Fruit fly (Drosophila melanogaster) whole organism, embryonic: ENCODE results near the gene Uch-L5R.

Experiments used
- Aef1 ChIP-seq: fragments of 200-800 bp; sonication (Bioruptor generic); IDR thresholded peaks from 3 replicates; pipeline ENCODE4 v1.3.6; 2022; ENCODE audit warnings: missing biosample characterization, missing genetic modification characterization
- CG12071 ChIP-seq: fragments of 200-800 bp; sonication (Bioruptor generic); optimal IDR thresholded peaks from 3 replicates; lab custom pipeline; 2018; ENCODE audit warnings: missing biosample characterization, mild to moderate bottlenecking, missing genetic modification characterization
- CG12769 ChIP-seq: fragments of 200-800 bp; sonication (Bioruptor generic); optimal IDR thresholded peaks from 2 replicates; lab custom pipeline; 2019; ENCODE audit warnings: missing biosample characterization, mild to moderate bottlenecking, missing genetic modification characterization, moderate library complexity
- CG13287 ChIP-seq: fragments of 200-800 bp; sonication (Bioruptor generic); IDR thresholded peaks from 2 replicates; pipeline ENCODE4 v1.3.6; 2022; ENCODE audit warnings: missing biosample characterization, missing genetic modification characterization; ENCODE audit not compliant: partially characterized antibody
- CG13624 ChIP-seq: fragments of 200-800 bp; sonication (Bioruptor generic); optimal IDR thresholded peaks from 2 replicates; lab custom pipeline; 2016; ENCODE audit warnings: missing biosample characterization, missing genetic modification characterization
- CG14014 ChIP-seq: fragments of 200-800 bp; sonication (Bioruptor generic); IDR thresholded peaks from 2 replicates; pipeline ENCODE4 v1.3.6; 2022; ENCODE audit warnings: missing biosample characterization, missing genetic modification characterization
- CG15269 ChIP-seq: fragments of 200-800 bp; sonication (Bioruptor generic); optimal IDR thresholded peaks from 2 replicates; lab custom pipeline; 2018; ENCODE audit warnings: missing biosample characterization, mild to moderate bottlenecking, missing genetic modification characterization, moderate library complexity
- CG17385 ChIP-seq: fragments of 200-800 bp; sonication (Bioruptor generic); optimal IDR thresholded peaks from 3 replicates; lab custom pipeline; 2018; ENCODE audit warnings: missing biosample characterization, mild to moderate bottlenecking, missing genetic modification characterization
- CG32532 ChIP-seq: fragments of 200-800 bp; sonication (Bioruptor generic); IDR thresholded peaks from 2 replicates; pipeline ENCODE4 v1.3.6; 2022; ENCODE audit warnings: missing biosample characterization, missing genetic modification characterization
- CG33213 ChIP-seq: fragments of 200-800 bp; sonication (Bioruptor generic); optimal IDR thresholded peaks from 3 replicates; lab custom pipeline; 2016; ENCODE audit warnings: missing biosample characterization, missing genetic modification characterization
- CG34224 ChIP-seq: fragments of 200-800 bp; sonication (Bioruptor generic); IDR thresholded peaks from 3 replicates; pipeline ENCODE4 v1.3.6; 2022; ENCODE audit warnings: missing biosample characterization, missing genetic modification characterization; ENCODE audit not compliant: partially characterized antibody
- CG34422 ChIP-seq: fragments of 200-800 bp; sonication (Bioruptor generic); IDR thresholded peaks from 3 replicates; pipeline ENCODE4 v1.3.6; 2022; ENCODE audit warnings: missing biosample characterization, missing genetic modification characterization
- CG6254 ChIP-seq: fragments of 200-800 bp; sonication (Bioruptor generic); optimal IDR thresholded peaks from 3 replicates; lab custom pipeline; 2017; ENCODE audit warnings: mild to moderate bottlenecking, missing biosample characterization, missing genetic modification reagents, missing genetic modification characterization
- CG7839 ChIP-seq: fragments of 200-800 bp; sonication (Bioruptor generic); optimal IDR thresholded peaks from 3 replicates; lab custom pipeline; 2018; ENCODE audit warnings: missing biosample characterization, mild to moderate bottlenecking, missing genetic modification characterization, moderate library complexity
- Deaf1 ChIP-seq: fragments of 200-800 bp; optimal IDR thresholded peaks from 3 replicates; lab custom pipeline; 2019; ENCODE audit warnings: missing biosample characterization, mild to moderate bottlenecking, missing genetic modification characterization, moderate library complexity
- Dll ChIP-seq: fragments of 200-800 bp; sonication (Bioruptor generic); IDR thresholded peaks from 4 replicates; pipeline ENCODE4 v1.3.6; 2022; ENCODE audit warnings: missing biosample characterization, missing genetic modification characterization; ENCODE audit not compliant: partially characterized antibody
- Fer1 ChIP-seq: fragments of 200-800 bp; sonication (Bioruptor generic); optimal IDR thresholded peaks from 2 replicates; lab custom pipeline; 2017; ENCODE audit warnings: missing biosample characterization, mild to moderate bottlenecking, missing genetic modification characterization
- Jarid2 ChIP-seq: fragments of 200-800 bp; sonication (Bioruptor generic); optimal IDR thresholded peaks from 3 replicates; lab custom pipeline; 2017; ENCODE audit warnings: mild to moderate bottlenecking, missing biosample characterization, missing genetic modification reagents, missing genetic modification characterization
- Med ChIP-seq: fragments of 200-800 bp; sonication (Bioruptor generic); peaks from one replicate; lab custom pipeline; 2016; ENCODE audit warnings: missing biosample characterization, missing genetic modification characterization, mild to moderate bottlenecking, inconsistent platforms, moderate library complexity
- Sry-δ ChIP-seq: fragments of 200-800 bp; sonication (Bioruptor generic); optimal IDR thresholded peaks from 2 replicates; lab custom pipeline; 2016; ENCODE audit warnings: missing biosample characterization, missing genetic modification characterization
- Trl ChIP-seq, 3 experiments: fragments of >200 bp in 2 of 3; fragments of 200-800 bp in 1 of 3; sonication (Bioruptor generic) in 1 of 3; optimal IDR thresholded peaks; 2 replicates in 1 of 3; 3 replicates in 2 of 3; lab custom pipeline; 2016 to 2017; ENCODE audit warnings: missing biosample characterization in 1 of 3, missing genetic modification characterization in 1 of 3
- az2 ChIP-seq: fragments of 200-800 bp; sonication (Bioruptor generic); optimal IDR thresholded peaks from 3 replicates; lab custom pipeline; 2016; ENCODE audit warnings: missing biosample characterization, missing genetic modification characterization
- bsh ChIP-seq, 2 experiments: fragments of 200-800 bp; sonication (Bioruptor generic); optimal IDR thresholded peaks; 2 replicates each; lab custom pipeline; 2017 to 2018; ENCODE audit warnings: mild to moderate bottlenecking in 2 of 2, missing biosample characterization in 2 of 2, missing genetic modification characterization in 2 of 2, moderate library complexity in 1 of 2
- cad ChIP-seq: fragments of >200 bp; optimal IDR thresholded peaks from 2 replicates; lab custom pipeline; 2017; ENCODE audit warnings: missing biosample characterization, missing genetic modification characterization
- ci ChIP-seq: fragments of 200-800 bp; sonication (Bioruptor generic); IDR thresholded peaks from 3 replicates; pipeline ENCODE4 v1.3.6; 2022; ENCODE audit warnings: missing biosample characterization, missing genetic modification characterization
- ftz-f1 ChIP-seq: fragments of 200-800 bp; sonication (Bioruptor generic); optimal IDR thresholded peaks from 2 replicates; lab custom pipeline; 2016; ENCODE audit warnings: missing biosample characterization, missing genetic modification characterization
- gcm ChIP-seq: fragments of 200-800 bp; sonication (Bioruptor generic); optimal IDR thresholded peaks from 2 replicates; lab custom pipeline; 2019; ENCODE audit warnings: missing biosample characterization, mild to moderate bottlenecking, missing genetic modification characterization, moderate library complexity
- gro ChIP-seq: fragments of 200-800 bp; sonication (Bioruptor generic); optimal IDR thresholded peaks from 2 replicates; lab custom pipeline; 2016; ENCODE audit warnings: missing biosample characterization, missing genetic modification characterization
- hb ChIP-seq: fragments of 200-800 bp; sonication (Bioruptor generic); IDR thresholded peaks from 3 replicates; pipeline ENCODE4 v1.3.6; 2022; ENCODE audit warnings: missing biosample characterization, missing genetic modification characterization; ENCODE audit not compliant: partially characterized antibody
- hkb ChIP-seq, 2 experiments: fragments of 200-800 bp in 1 of 2; fragments of >200 bp in 1 of 2; sonication (Bioruptor generic) in 1 of 2; IDR thresholded peaks in 1 of 2; optimal IDR thresholded peaks in 1 of 2; 2 replicates each; pipeline versions ENCODE4 v1.3.6 to Lab custom; 2017 to 2022; ENCODE audit warnings: missing biosample characterization in 1 of 2, missing genetic modification characterization in 1 of 2
- inv ChIP-seq: fragments of 200-800 bp; sonication (Bioruptor generic); IDR thresholded peaks from 2 replicates; pipeline ENCODE4 v1.3.6; 2022; ENCODE audit warnings: missing biosample characterization, missing genetic modification characterization; ENCODE audit not compliant: partially characterized antibody
- lab ChIP-seq: fragments of 200-800 bp; sonication (Bioruptor generic); optimal IDR thresholded peaks from 3 replicates; lab custom pipeline; 2017; ENCODE audit warnings: missing biosample characterization, missing genetic modification characterization, mild to moderate bottlenecking, moderate library complexity, missing genetic modification reagents
- nom ChIP-seq: fragments of 200-800 bp; sonication (Bioruptor generic); optimal IDR thresholded peaks from 2 replicates; lab custom pipeline; 2017; ENCODE audit warnings: missing biosample characterization, missing genetic modification characterization, mild to moderate bottlenecking, moderate library complexity, missing genetic modification reagents
- onecut ChIP-seq: fragments of 200-800 bp; sonication (Bioruptor generic); IDR thresholded peaks from 2 replicates; pipeline ENCODE4 v1.3.6; 2022; ENCODE audit warnings: missing biosample characterization, missing genetic modification characterization
- otp ChIP-seq: fragments of 200-800 bp; sonication (Bioruptor generic); IDR thresholded peaks from 3 replicates; pipeline ENCODE4, ENCODE4 v1.3.6; 2022; ENCODE audit warnings: missing biosample characterization, missing genetic modification characterization
- sens ChIP-seq: fragments of 200-800 bp; sonication (Bioruptor generic); peaks from one replicate; lab custom pipeline; 2016; ENCODE audit warnings: missing biosample characterization, missing genetic modification characterization
- sob ChIP-seq: fragments of 200-800 bp; sonication (Bioruptor generic); IDR thresholded peaks from 2 replicates; pipeline ENCODE4 v1.3.6; 2022; ENCODE audit warnings: missing biosample characterization, missing genetic modification characterization
- sqz ChIP-seq: fragments of 200-800 bp; sonication (Bioruptor generic); optimal IDR thresholded peaks from 3 replicates; lab custom pipeline; 2018; ENCODE audit warnings: missing biosample characterization, mild to moderate bottlenecking, missing genetic modification characterization
- unc-4 ChIP-seq: fragments of 200-800 bp; sonication (Bioruptor generic); IDR thresholded peaks from 2 replicates; pipeline ENCODE4 v1.3.6; 2022; ENCODE audit warnings: missing biosample characterization, missing genetic modification characterization; ENCODE audit not compliant: partially characterized antibody
- vnd ChIP-seq: fragments of 200-800 bp; sonication (Bioruptor generic); IDR thresholded peaks from 3 replicates; pipeline ENCODE4 v1.3.6; 2022; ENCODE audit warnings: missing biosample characterization, missing genetic modification characterization; ENCODE audit not compliant: partially characterized antibody
- wdn ChIP-seq: fragments of 200-800 bp; sonication (Bioruptor generic); IDR thresholded peaks from 2 replicates; pipeline ENCODE4 v1.3.6; 2022; ENCODE audit warnings: missing biosample characterization, missing genetic modification characterization
- wek ChIP-seq: fragments of 200-800 bp; sonication (Bioruptor generic); optimal IDR thresholded peaks from 3 replicates; lab custom pipeline; 2018; ENCODE audit warnings: missing biosample characterization, mild to moderate bottlenecking, missing genetic modification characterization, moderate library complexity
- yki ChIP-seq: fragments of >200 bp; optimal IDR thresholded peaks from 3 replicates; lab custom pipeline; 2018
- zen2 ChIP-seq: fragments of 200-800 bp; sonication (Bioruptor generic); IDR thresholded peaks from 3 replicates; pipeline ENCODE4 v1.3.6; 2022; ENCODE audit warnings: missing biosample characterization, missing genetic modification characterization; ENCODE audit not compliant: partially characterized antibody

Uch-L5R gene

DNA sequence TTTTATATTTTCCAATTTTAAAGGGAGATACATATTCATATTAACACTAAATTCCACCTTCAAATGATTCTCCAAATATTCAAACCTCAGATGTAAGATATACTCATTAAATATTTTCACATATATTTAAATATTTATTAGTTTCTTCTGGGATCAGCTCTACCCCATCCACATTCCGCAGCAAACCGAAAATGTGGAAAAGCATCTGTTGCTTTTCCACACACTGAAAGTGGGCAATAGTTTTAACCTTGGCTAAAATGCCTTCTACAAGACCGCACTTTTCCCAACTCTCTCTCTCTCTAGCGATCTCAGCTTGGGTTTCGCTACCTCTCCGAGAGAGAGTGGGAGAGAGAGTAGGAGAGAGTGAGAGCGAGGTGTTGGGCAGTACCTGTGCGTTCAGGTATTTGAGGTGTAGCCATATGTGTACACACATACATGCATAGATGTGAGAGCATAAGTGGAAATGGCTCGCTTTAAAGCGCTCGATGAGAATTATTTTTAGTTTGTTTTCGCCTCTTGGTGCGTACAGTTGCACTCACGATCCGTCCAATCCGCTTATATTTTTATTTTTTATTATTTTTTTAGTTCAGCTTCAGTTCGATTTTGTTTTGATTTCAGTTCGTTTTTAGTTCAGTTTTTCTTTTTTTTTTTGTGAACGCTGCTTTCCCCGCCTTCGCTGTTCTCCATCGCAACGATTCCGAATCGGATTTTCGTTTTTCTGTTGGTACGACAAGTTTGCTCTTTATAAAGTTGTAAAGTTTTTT is 49.6 kb downstream of the Uch-L5R start, which contains the start of gene CG1806 (continued):
- TF ChIP-seq Trl (optimal IDR thresholded peaks at IDR 0.05; lab: Kevin White, UChicago) = peak; percentile 94 to 97
- peak; percentile 54 for TF ChIP-seq Trl (GFP tag; optimal IDR thresholded peaks at IDR 0.05; lab: Kevin White, UChicago)
- peak; percentile 24; the same call in 2 of the 3 replicates for TF ChIP-seq ci (GFP tag; lab: Robert Waterston, UW)
- TF ChIP-seq otp (GFP tag; lab: Robert Waterston, UW) = peak; percentile 22; the same call in 1 of the 3 replicates
- peak; percentile 24 for TF ChIP-seq CG12071 (GFP tag; lab: Kevin White, UChicago)
- TF ChIP-seq CG6254 (GFP tag; lab: Kevin White, UChicago) = peak; percentile 34
- peak; percentile 54 for TF ChIP-seq gro (GFP tag; lab: Kevin White, UChicago)
- TF ChIP-seq Jarid2 (GFP tag; lab: Kevin White, UChicago) = peak; percentile 85
- TF ChIP-seq sob = peak; percentile 19; the same call in 1 of the 2 replicates
- TF ChIP-seq CG32532 (GFP tag; lab: Robert Waterston, UW) = peak; percentile 65; the same call in 1 of the 2 replicates
- TF ChIP-seq bsh (GFP tag; optimal IDR thresholded peaks at IDR 0.05; lab: Kevin White, UChicago) = peak in 1 of 2 experiments; percentile 33
- TF ChIP-seq sqz (GFP tag; lab: Kevin White, UChicago) = peak; percentile 68
- TF ChIP-seq yki (lab: Kevin White, UChicago) = peak; percentile 94
- no peak for TF ChIP-seq CG13624
- no peak for TF ChIP-seq CG33213
- peak; percentile 38; the same call in 2 of the 3 replicates for TF ChIP-seq CG34224 (GFP tag; lab: Robert Waterston, UW)
- TF ChIP-seq Med = peak; percentile 45
- TF ChIP-seq CG34422 (GFP tag; lab: Robert Waterston, UW) = 0 out of 3 replicates have a peak, but pooled peaks have one; percentile 20
- TF ChIP-seq gcm = peak; percentile 17
- 0 out of 4 replicates have a peak, but pooled peaks have one; percentile 51 for TF ChIP-seq Dll
- TF ChIP-seq CG15269 = peak; percentile 4
- no peak for TF ChIP-seq Aef1
- TF ChIP-seq wdn (GFP tag; lab: Robert Waterston, UW) = peak; percentile 30; the same call in 1 of the 2 replicates
- TF ChIP-seq nom (GFP tag; lab: Kevin White, UChicago) = peak; percentile 82
- TF ChIP-seq CG7839 (tag; lab: Kevin White, UChicago) = peak; percentile 10
- peak; percentile 34; the same call in 1 of the 2 replicates for TF ChIP-seq unc-4
- TF ChIP-seq hb (GFP tag; lab: Robert Waterston, UW) = no peak
- no peak for TF ChIP-seq Sry-δ (GFP tag; lab: Kevin White, UChicago)
- 0 out of 2 replicates have a peak, but pooled peaks have one; percentile 21 for TF ChIP-seq inv (GFP tag; lab: Robert Waterston, UW)
- 0 out of 2 replicates have a peak, but pooled peaks have one; percentile 4 for TF ChIP-seq onecut (GFP tag; lab: Robert Waterston, UW)
- TF ChIP-seq Fer1 (GFP tag; lab: Kevin White, UChicago) = peak; percentile 22
- peak; percentile 62; the same call in 2 of the 3 replicates for TF ChIP-seq zen2 (GFP tag; lab: Robert Waterston, UW)
- peak; percentile 27; the same call in 1 of the 2 replicates for TF ChIP-seq CG14014 (GFP tag; lab: Robert Waterston, UW)
- no peak for TF ChIP-seq hkb (optimal IDR thresholded peaks at IDR 0.05; lab: Kevin White, UChicago)
- TF ChIP-seq hkb (GFP tag; IDR thresholded peaks at IDR 0.05; lab: Robert Waterston, UW) = peak; percentile 53; the same call in 1 of the 2 replicates
- TF ChIP-seq az2 (GFP tag; lab: Kevin White, UChicago) = no peak
- TF ChIP-seq wek (GFP tag; lab: Kevin White, UChicago) = no peak
- TF ChIP-seq ftz-f1 (GFP tag; lab: Kevin White, UChicago) = peak; percentile 19
- TF ChIP-seq CG12769 (tag; lab: Kevin White, UChicago) = peak; percentile 88
- TF ChIP-seq CG13287 = peak; percentile 27
- TF ChIP-seq sens (GFP tag; lab: Kevin White, UChicago) = peak; percentile 68
- TF ChIP-seq CG17385 (GFP tag; lab: Kevin White, UChicago) = peak; percentile 35
- TF ChIP-seq lab (GFP tag; lab: Kevin White, UChicago) = peak; percentile 11
- no peak for TF ChIP-seq vnd (GFP tag; lab: Robert Waterston, UW)
- TF ChIP-seq cad = peak; percentile 22
- peak; percentile 26 for TF ChIP-seq Deaf1
- TF ChIP-seq, all 482 proteins: peak for 68
